Worm (Caenorhabditis elegans): ENCODE measurements around the gene fos-1.

fos-1 gene

DNA sequence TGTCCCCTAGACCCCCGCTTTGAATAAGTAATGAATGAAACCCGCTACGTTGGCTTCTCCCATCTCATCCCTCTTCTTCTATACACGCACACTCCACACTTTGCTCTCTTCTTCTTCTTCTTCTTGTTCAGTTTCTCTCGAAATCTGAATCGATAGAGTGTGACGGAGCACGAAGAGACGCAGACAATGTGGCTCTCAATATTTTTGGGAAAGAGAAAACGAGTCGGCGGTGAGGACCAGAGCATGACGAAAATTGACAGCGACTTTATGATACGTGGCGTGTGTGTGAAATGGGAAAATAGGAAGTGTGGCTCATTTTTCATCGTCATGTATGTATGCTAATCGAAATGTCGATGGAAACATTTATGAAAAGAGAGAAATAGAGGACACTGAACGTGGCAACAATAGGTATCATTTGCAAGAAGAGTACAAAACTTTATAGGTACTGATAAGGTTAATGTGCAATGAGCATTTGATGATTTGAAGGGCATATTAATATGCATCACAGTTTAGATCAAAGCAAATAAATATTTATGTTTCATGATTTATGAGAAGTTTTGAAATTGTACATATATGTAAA lies 11.8 kb upstream of the fos-1 start (continued):
- peak; percentile 19 for TF ChIP-seq egl-13 (tag; optimal IDR thresholded peaks at IDR 0.05)
- TF ChIP-seq nhr-11 (tag; optimal IDR thresholded peaks at IDR 0.05), result no peak
- TF ChIP-seq unc-62 (GFP tag; optimal IDR thresholded peaks at IDR 0.05), result no peak
- no peak for TF ChIP-seq lin-39 (tag; optimal IDR thresholded peaks at IDR 0.05)
- peak; percentile 5 for TF ChIP-seq snpc-4 (tag; optimal IDR thresholded peaks at IDR 0.05)
- no peak for TF ChIP-seq lin-13 (GFP tag; optimal IDR thresholded peaks at IDR 0.05)
- TF ChIP-seq elt-3 (tag; optimal IDR thresholded peaks at IDR 0.05), result no peak
- peak; percentile 50 for TF ChIP-seq nhr-47 (tag; optimal IDR thresholded peaks at IDR 0.05)

DNA sequence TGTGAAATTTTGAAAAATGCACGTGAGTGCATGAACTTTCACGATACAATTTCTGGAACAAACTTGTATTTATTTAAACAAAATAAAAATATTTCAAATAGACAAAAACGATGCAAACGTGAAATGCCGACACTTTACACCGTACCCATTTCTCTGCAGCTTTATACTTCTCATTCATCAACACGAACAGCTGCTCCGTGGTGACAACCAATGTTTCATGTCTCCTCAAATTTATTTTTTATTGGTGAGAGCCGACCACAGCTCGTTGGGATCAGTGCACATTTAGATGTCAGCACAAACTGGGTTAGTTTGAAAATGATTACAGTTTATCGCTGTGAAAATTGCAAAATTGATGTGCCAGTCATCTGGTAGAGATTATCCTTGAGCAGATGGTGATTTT lies 7.8 kb upstream of the fos-1 start:
- TF ChIP-seq dsc-1 (tag; optimal IDR thresholded peaks at IDR 0.05) (no peak), fkh-8 (tag; optimal IDR thresholded peaks at IDR 0.05) (no peak), nhr-71 (tag; optimal IDR thresholded peaks at IDR 0.05) (peak; percentile 4), efl-1 (optimal IDR thresholded peaks at IDR 0.05) (no peak), efl-1 (GFP tag; optimal IDR thresholded peaks at IDR 0.05 in 1 of 2) (peak in 1 of 2 experiments; percentile 31), jun-1 (tag; optimal IDR thresholded peaks at IDR 0.05) (no peak), lin-14 (GFP tag; optimal IDR thresholded peaks at IDR 0.05) (peak; percentile 30), nhr-237 (tag; optimal IDR thresholded peaks at IDR 0.05) (no peak), unc-62 (GFP tag; optimal IDR thresholded peaks at IDR 0.05) (no peak), rnt-1 (tag; optimal IDR thresholded peaks at IDR 0.05) (peak; percentile 51), unc-130 (tag; optimal IDR thresholded peaks at IDR 0.05) (no peak)

DNA sequence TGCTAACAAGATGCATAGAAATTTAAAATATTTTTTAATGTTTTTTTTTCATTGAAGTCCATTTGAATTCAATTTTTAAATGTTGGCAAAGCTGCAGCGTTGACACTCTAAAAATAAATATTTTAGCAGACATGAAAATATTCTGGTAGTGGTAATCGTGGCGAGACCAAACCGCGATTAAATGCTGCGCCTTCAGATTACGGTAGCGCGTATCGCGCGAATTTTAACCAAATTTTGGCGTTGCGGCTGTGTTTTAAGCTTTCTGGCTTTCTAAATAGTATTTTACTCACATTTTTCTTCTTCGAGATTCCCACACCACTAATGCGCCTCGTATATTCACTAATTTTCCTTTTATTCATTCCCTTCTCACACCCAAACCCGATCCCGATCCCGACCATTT lies 7.3 kb upstream of the fos-1 start, which contains the start of gene cpg-4:
Gene cpg-4 (plus strand): TSS at position 303 of the 400 bp plus-strand sequence.
- TF ChIP-seq snpc-4 (tag; optimal IDR thresholded peaks at IDR 0.05) (no peak), nhr-237 (tag; optimal IDR thresholded peaks at IDR 0.05) (no peak), ztf-4 (tag; optimal IDR thresholded peaks at IDR 0.05) (no peak), irx-1 (tag; optimal IDR thresholded peaks at IDR 0.05) (no peak), ceh-63 (GFP tag; optimal IDR thresholded peaks at IDR 0.05) (no peak), lin-14 (GFP tag; optimal IDR thresholded peaks at IDR 0.05) (no peak), ceh-8 (GFP tag; optimal IDR thresholded peaks at IDR 0.05) (no peak), isw-1 (GFP tag; IDR thresholded peaks at IDR 0.05) (no peak)

DNA sequence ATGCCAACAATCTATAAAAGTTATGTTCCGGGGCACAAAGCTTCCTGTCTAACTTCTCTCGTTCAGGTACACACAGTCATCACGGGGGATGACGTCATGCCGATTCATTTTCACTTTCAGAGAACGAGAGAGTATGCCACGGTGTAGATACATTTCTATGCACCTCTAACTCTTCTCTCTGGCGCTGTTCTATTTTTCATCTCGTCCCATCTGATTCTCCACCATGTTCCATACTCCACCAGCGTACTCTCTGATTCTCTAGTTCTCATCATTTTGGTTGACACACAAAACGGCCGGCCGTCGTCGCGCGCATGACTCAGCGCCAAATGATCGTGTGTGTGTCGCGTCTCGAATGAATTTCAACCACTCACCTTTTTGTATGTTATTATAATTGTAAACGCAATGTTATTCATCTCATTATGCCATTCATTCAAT lies 3.0 kb upstream of the fos-1 start:
- TF ChIP-seq ceh-8 (GFP tag; optimal IDR thresholded peaks at IDR 0.05) (peak; percentile 75), Y116A8C.19 (tag; optimal IDR thresholded peaks at IDR 0.05; ENCODE audit: borderline replicate concordance) (no peak), tbx-2 (tag; optimal IDR thresholded peaks at IDR 0.05) (peak; percentile 93), xbp-1 (tag; optimal IDR thresholded peaks at IDR 0.05) (peak; percentile 91), efl-1 (optimal IDR thresholded peaks at IDR 0.05) (peak; percentile 82 to 92), efl-1 (GFP tag; optimal IDR thresholded peaks at IDR 0.05 in 1 of 2) (peak; percentile 56 to 94), elt-3 (tag; optimal IDR thresholded peaks at IDR 0.05) (peak in 3 of 6 experiments; percentile 6 to 95 (median 94)), unc-30 (tag; optimal IDR thresholded peaks at IDR 0.05) (no peak), nhr-11 (tag; optimal IDR thresholded peaks at IDR 0.05) (peak; percentile 84), nhr-12 (tag; optimal IDR thresholded peaks at IDR 0.05) (no peak), aly-2 (tag; optimal IDR thresholded peaks at IDR 0.05) (peak; percentile 60), zag-1 (tag; optimal IDR thresholded peaks at IDR 0.05) (no peak), fkh-10 (GFP tag; optimal IDR thresholded peaks at IDR 0.05) (peak; percentile 50), snpc-4 (tag; optimal IDR thresholded peaks at IDR 0.05) (peak; percentile 43), hlh-17 (GFP tag; optimal IDR thresholded peaks at IDR 0.05; ENCODE audit: borderline replicate concordance) (no peak), dpl-1 (GFP tag; optimal IDR thresholded peaks at IDR 0.05) (peak; percentile 64 to 69 (median 66)), fkh-4 (tag; optimal IDR thresholded peaks at IDR 0.05; ENCODE audit: borderline replicate concordance) (no peak), alr-1 (tag; optimal IDR thresholded peaks at IDR 0.05; ENCODE audit: borderline replicate concordance) (no peak), ceh-82 (tag; optimal IDR thresholded peaks at IDR 0.05) (peak; percentile 55 to 79 (median 70)), nhr-19 (GFP tag; conservative IDR thresholded peaks at IDR 0.05) (peak; percentile 91), sox-4 (tag; optimal IDR thresholded peaks at IDR 0.05) (peak; percentile 70), swsn-7 (tag; optimal IDR thresholded peaks at IDR 0.05) (peak; percentile 94), dsc-1 (tag; optimal IDR thresholded peaks at IDR 0.05) (peak; percentile 86), C34B4.2 (tag; optimal IDR thresholded peaks at IDR 0.05) (no peak), pax-3 (tag; optimal IDR thresholded peaks at IDR 0.05) (peak; percentile 88), ceh-90 (tag; optimal IDR thresholded peaks at IDR 0.05) (no peak), mep-1 (tag; optimal IDR thresholded peaks at IDR 0.05) (peak; percentile 93), sptf-1 (tag; optimal IDR thresholded peaks at IDR 0.05) (no peak), nhr-90 (tag; optimal IDR thresholded peaks at IDR 0.05; ENCODE audit: poor library complexity) (peak; percentile 93)

All from whole organism, L1 larva.